Fruit fly (Drosophila melanogaster): ENCODE measurements around the gene CG13375.

The CG13375 gene

DNA sequence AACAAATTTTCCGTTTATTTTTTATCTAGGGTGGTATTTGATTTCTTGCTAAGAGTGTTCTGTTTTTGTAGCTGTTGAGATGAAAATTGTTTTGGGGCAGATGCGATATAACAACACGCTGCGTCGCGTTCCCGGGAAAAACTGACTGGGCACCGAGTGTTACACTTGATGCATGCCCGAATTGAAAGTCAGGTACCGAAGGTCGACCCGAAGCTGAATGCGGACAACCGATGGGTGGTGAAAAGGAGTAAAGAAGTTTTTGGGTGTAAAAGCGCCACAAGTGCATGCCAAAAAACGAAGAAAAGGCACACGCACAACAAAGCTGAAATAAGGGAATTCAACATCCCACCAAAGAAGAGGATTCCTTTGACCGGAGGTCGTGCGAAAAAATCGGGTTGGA, at the start of gene CG13375:
TSS of gene CG13375 (minus strand) at position 124 of the 400 bp plus-strand sequence.
- TF ChIP-seq CTCF (optimal IDR thresholded peaks at IDR 0.05), result no peak
- no peak for TF ChIP-seq CG8478 (optimal IDR thresholded peaks at IDR 0.05)

DNA sequence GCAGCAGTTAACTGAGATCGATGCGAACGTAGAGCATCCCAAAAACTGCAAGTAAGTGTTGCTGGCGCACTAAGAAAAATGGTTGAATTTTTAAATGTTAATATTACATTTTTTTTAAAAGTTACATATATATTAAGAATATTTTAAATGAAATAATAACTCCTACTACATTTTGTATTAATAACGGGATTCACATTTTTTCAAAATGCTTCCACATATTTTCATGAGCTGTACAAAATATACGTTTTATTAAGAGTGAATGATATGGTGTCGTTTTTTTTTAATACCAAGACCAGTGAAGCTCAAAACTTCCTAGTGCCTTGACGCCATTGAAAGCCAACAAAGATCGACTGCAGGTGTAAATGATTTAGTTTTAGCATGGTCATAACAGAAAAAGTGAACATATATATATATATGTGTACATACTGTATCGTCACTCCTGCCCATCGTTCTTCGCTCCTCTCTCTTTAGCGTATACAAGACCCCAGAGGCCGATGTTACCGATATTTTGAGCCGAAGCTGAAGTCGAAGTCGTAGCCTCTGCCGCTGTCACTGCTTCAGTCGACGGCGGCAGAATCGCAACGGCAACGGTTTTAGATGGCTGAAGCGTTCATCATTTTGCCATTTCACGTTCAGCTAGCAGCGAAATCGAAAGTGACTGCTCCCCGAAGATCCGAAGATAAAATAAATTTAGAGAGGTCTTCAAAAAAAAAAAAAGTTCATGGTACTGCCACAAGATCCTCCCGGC, 47.8 kb upstream of the CG13375 start:
- no peak for TF ChIP-seq CTCF (optimal IDR thresholded peaks at IDR 0.05)
- TF ChIP-seq CG8478 (optimal IDR thresholded peaks at IDR 0.05), result no peak

- TF ChIP-seq CG8478 (optimal IDR thresholded peaks at IDR 0.05) (no peak), CTCF (optimal IDR thresholded peaks at IDR 0.05) (no peak)
Observed at dm6 chrX:340809-341208, 46.0 kb upstream of the CG13375 start.

DNA sequence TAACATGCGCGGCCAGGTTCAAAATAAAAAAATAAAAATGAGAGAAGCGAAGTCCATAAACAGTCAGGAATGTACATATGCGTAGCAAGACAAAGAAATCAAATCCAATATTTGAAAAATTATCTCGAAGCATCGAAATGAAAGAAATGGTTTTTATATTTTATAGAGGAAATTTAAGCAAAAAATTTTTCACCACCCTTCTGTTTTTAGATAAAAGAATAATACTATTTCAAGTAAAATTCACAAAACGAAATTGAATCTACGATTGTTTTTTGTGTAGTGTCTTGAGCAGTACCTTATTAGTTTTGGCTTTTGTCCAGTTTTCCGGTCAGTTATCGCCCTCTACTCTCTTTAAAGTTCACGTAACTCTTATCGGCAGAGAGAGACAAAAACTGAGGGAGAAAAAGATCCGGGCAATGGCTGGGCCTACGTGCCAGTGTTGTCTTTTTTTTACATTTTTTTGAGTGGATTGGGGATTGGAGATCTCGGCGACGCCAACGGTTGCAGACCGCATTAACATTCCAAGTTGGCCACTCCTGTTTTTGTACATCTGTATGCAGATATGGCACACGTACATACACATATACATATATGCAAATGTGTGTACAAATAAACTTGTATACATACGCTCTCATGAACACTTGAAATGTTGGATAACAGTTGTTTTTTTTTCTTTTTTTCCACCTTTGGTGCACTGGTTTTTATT, 45.3 kb upstream of the CG13375 start:
- no peak for TF ChIP-seq CG8478 (optimal IDR thresholded peaks at IDR 0.05)
- no peak for TF ChIP-seq CTCF (optimal IDR thresholded peaks at IDR 0.05)

DNA sequence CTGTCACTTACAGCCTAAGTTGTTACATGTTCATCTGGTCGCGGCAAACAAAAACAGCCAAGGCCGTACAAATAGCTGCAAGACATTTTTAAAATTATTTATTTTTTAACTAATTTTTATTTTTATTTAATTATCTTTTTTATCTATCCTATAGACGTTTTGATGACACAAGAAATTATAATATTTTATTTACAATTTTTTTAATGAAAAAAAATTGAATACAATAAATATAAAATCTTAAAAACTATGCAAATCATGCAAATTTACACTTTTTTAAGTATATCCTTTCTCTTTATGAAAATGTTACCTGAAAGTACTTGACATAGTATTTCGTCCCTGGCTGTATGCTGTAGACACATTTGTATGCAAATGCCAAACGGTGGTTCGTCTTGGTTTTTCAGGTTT, 43.4 kb upstream of the CG13375 start:
- no peak for TF ChIP-seq CTCF (optimal IDR thresholded peaks at IDR 0.05)
- no peak for TF ChIP-seq CG8478 (optimal IDR thresholded peaks at IDR 0.05)

DNA sequence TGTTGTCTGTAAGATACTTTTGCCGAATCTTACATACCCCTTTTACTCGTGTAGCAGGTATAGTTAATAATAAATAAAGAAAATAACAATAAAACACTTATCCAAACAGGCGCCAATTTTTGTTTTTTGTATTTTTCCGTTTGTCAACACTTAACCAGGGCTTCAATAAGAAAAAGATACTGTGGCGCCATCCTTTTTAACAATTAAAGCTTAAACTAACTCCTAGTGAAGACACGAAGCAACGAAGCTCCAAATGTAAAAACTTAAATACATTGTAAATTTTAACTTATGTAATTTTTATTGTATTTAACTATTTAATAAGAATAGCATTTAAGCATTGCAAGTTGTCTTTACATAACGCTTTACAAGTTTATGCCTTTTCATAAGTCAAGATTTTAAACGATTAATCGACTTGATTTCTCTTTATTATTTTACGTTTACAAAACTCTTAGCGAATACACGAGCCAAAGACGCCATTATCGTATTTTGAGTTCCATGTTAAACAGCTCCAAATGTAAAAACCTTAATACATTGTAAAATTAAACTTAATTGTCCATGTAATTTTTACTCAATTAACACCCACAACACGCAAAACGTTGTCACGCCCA, 42.0 kb upstream of the CG13375 start:
- TF ChIP-seq CG8478 (optimal IDR thresholded peaks at IDR 0.05), result no peak
- peak in 1 of 2 experiments; percentile 48 for TF ChIP-seq CTCF (optimal IDR thresholded peaks at IDR 0.05)

dm6 chrX:334624-335292, 40.0 kb upstream of the CG13375 start:
- TF ChIP-seq CTCF (optimal IDR thresholded peaks at IDR 0.05), result no peak
- no peak for TF ChIP-seq CG8478 (optimal IDR thresholded peaks at IDR 0.05)

dm6 chrX:333942-334341, 39.2 kb upstream of the CG13375 start:
- TF ChIP-seq CG8478 (optimal IDR thresholded peaks at IDR 0.05) (no peak), CTCF (optimal IDR thresholded peaks at IDR 0.05) (no peak)

DNA sequence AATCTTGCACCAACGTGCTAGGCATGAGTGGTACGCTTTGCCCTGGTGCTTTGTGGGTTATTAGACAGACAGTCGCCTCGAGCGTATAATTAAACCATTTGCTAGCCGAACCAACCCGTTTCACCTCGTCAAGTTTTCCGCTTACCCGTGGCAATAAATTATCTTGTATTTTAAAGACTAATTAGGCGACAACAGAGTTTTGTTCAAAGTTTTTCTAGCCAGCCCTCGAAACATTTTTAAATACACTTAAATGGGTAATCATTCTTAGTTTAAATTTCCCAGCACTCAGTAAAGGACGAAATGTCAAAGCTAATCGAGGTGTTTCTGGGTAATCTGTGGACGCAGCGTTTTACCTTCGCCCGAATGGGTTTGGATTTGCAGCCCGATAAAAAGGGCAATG, 20.1 kb upstream of the CG13375 start, which contains the start of gene Or1a:
TSS of gene Or1a (plus strand) at position 301 of the 400 bp plus-strand sequence.
- TF ChIP-seq CTCF (optimal IDR thresholded peaks at IDR 0.05), result no peak
- TF ChIP-seq CG8478 (optimal IDR thresholded peaks at IDR 0.05), result no peak

- no peak for TF ChIP-seq CG8478 (optimal IDR thresholded peaks at IDR 0.05)
- no peak for TF ChIP-seq CTCF (optimal IDR thresholded peaks at IDR 0.05)
Observed at dm6 chrX:311328-311727, 16.6 kb upstream of the CG13375 start.

dm6 chrX:307384-307783, 12.6 kb upstream of the CG13375 start, which contains the start of gene CG12470:
Gene CG12470, plus strand, starts transcription at chrX:307684.
- TF ChIP-seq CTCF (optimal IDR thresholded peaks at IDR 0.05) (no peak), CG8478 (optimal IDR thresholded peaks at IDR 0.05) (no peak)

- no peak for TF ChIP-seq CG8478 (optimal IDR thresholded peaks at IDR 0.05)
- no peak for TF ChIP-seq CTCF (optimal IDR thresholded peaks at IDR 0.05)
Observed at dm6 chrX:293254-293653, 1.5 kb downstream of the CG13375 start.

DNA sequence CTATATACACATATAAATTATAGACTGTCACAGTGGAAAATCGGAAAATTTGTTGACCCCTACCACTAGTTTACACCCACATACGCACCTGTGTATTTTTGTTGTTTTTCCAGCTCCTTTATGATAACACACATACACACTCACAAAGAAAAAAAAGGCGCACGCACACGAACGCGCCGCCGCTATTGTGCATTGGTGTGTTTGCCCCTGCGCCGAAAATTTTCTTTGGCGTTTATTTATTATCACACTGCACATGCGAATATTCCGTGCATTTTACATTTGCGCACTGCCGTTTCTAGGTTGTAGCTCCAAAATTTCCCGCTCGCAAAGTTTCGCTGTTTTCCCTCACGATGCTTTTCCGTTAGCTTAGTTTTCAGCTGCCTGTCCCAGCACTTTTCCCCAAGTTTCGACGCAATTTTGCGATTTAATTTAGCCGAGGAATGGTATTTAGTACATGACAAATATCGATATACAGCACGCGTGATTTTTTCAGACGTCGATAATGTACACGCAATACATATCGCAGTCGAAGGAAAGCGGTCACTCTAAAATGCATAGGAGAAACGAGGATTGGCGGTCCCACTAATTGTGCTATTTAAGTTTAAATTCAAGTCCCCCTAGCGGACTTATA, 15.6 kb downstream of the CG13375 start, which contains the start of the genes CG3777 and ewg:
TSS of gene CG3777 (plus strand) at position 607 of the 631 bp plus-strand sequence.
TSS of gene ewg (minus strand) at position 622 of the 631 bp plus-strand sequence.
- TF ChIP-seq CG8478 (optimal IDR thresholded peaks at IDR 0.05) (no peak), CTCF (optimal IDR thresholded peaks at IDR 0.05) (peak in 1 of 2 experiments; percentile 16)

dm6 chrX:278370-279096, 16.2 kb downstream of the CG13375 start:
- TF ChIP-seq CTCF (optimal IDR thresholded peaks at IDR 0.05), result no peak
- TF ChIP-seq CG8478 (optimal IDR thresholded peaks at IDR 0.05), result no peak

All from S2 (cell line).